Fruit fly (Drosophila melanogaster) whole organism, embryonic: ENCODE results near the gene CG3690.

Source experiments
- Abd-B ChIP-seq: fragments of 200-800 bp; sonication (Bioruptor generic); optimal IDR thresholded peaks from 2 replicates; lab custom pipeline; 2018; ENCODE audit warnings: missing biosample characterization, mild to moderate bottlenecking, missing genetic modification characterization, moderate library complexity
- Ada2b ChIP-seq: fragments of 200-800 bp; sonication (Bioruptor generic); IDR thresholded peaks from 2 replicates; pipeline ENCODE4 v1.3.6; 2022; ENCODE audit warnings: missing biosample characterization, missing genetic modification characterization
- Atf3 ChIP-seq: fragments of 200-800 bp; sonication (Bioruptor generic); optimal IDR thresholded peaks from 3 replicates; lab custom pipeline; 2016; ENCODE audit warnings: missing biosample characterization, missing genetic modification characterization
- CG10274 ChIP-seq: fragments of 200-800 bp; sonication (Bioruptor generic); optimal IDR thresholded peaks from 3 replicates; lab custom pipeline; 2017; ENCODE audit warnings: missing biosample characterization, mild to moderate bottlenecking, missing genetic modification characterization
- CG11695 ChIP-seq: fragments of 200-800 bp; sonication (Bioruptor generic); IDR thresholded peaks from 3 replicates; pipeline ENCODE4 v1.3.6; 2022; ENCODE audit warnings: missing biosample characterization, missing genetic modification characterization
- CG1233 ChIP-seq: fragments of 200-800 bp; sonication (Bioruptor generic); optimal IDR thresholded peaks from 4 replicates; lab custom pipeline; 2018; ENCODE audit warnings: missing biosample characterization, mild to moderate bottlenecking, missing genetic modification characterization
- CG12659 ChIP-seq: fragments of 200-800 bp; sonication (Bioruptor generic); optimal IDR thresholded peaks from 3 replicates; lab custom pipeline; 2017; ENCODE audit warnings: mild to moderate bottlenecking, missing biosample characterization, missing genetic modification reagents, missing genetic modification characterization
- CG13296 ChIP-seq: fragments of 200-800 bp; sonication (Bioruptor generic); optimal IDR thresholded peaks from 3 replicates; lab custom pipeline; 2018; ENCODE audit warnings: missing biosample characterization, mild to moderate bottlenecking, missing genetic modification characterization
- CG13775 ChIP-seq: fragments of 200-800 bp; sonication (Bioruptor generic); optimal IDR thresholded peaks from 3 replicates; lab custom pipeline; 2017; ENCODE audit warnings: missing biosample characterization, mild to moderate bottlenecking, missing genetic modification characterization
- CG16815 ChIP-seq: fragments of 200-800 bp; sonication (Bioruptor generic); optimal IDR thresholded peaks from 3 replicates; lab custom pipeline; 2017; ENCODE audit warnings: missing biosample characterization, mild to moderate bottlenecking, missing genetic modification characterization
- CG18619 ChIP-seq: fragments of 200-800 bp; sonication (Bioruptor generic); optimal IDR thresholded peaks from 3 replicates; lab custom pipeline; 2017; ENCODE audit warnings: missing biosample characterization, mild to moderate bottlenecking, missing genetic modification characterization
- CG2678 ChIP-seq: fragments of 200-800 bp; sonication (Bioruptor generic); optimal IDR thresholded peaks from 3 replicates; lab custom pipeline; 2019; ENCODE audit warnings: missing biosample characterization, mild to moderate bottlenecking, missing genetic modification characterization, moderate library complexity
- CG31388 ChIP-seq: fragments of 200-800 bp; sonication (Bioruptor generic); optimal IDR thresholded peaks from 2 replicates; lab custom pipeline; 2016; ENCODE audit warnings: missing biosample characterization, missing genetic modification characterization
- CG31441 ChIP-seq: fragments of 200-800 bp; sonication (Bioruptor generic); IDR thresholded peaks from 2 replicates; pipeline ENCODE4 v1.3.6; 2022; ENCODE audit warnings: missing biosample characterization, missing genetic modification characterization
- CG3163 ChIP-seq: fragments of 200-800 bp; sonication (Bioruptor generic); optimal IDR thresholded peaks from 3 replicates; lab custom pipeline; 2016; ENCODE audit warnings: missing biosample characterization, missing genetic modification characterization
- CG34224 ChIP-seq: fragments of 200-800 bp; sonication (Bioruptor generic); IDR thresholded peaks from 3 replicates; pipeline ENCODE4 v1.3.6; 2022; ENCODE audit warnings: missing biosample characterization, missing genetic modification characterization; ENCODE audit not compliant: partially characterized antibody
- CG4424 ChIP-seq: fragments of 200-800 bp; sonication (Bioruptor generic); optimal IDR thresholded peaks from 3 replicates; lab custom pipeline; 2016; ENCODE audit warnings: missing biosample characterization, missing genetic modification characterization
- CG4820 ChIP-seq: fragments of 200-800 bp; sonication (Bioruptor generic); optimal IDR thresholded peaks from 3 replicates; lab custom pipeline; 2016; ENCODE audit warnings: missing biosample characterization, missing genetic modification characterization
- CG7556 ChIP-seq: fragments of 200-800 bp; sonication (Bioruptor generic); optimal IDR thresholded peaks from 2 replicates; lab custom pipeline; 2017; ENCODE audit warnings: missing biosample characterization, mild to moderate bottlenecking, missing genetic modification characterization
- CG8388 ChIP-seq: fragments of 200-800 bp; sonication (Bioruptor generic); optimal IDR thresholded peaks from 2 replicates; lab custom pipeline; 2019; ENCODE audit warnings: missing biosample characterization, mild to moderate bottlenecking, missing genetic modification characterization, moderate library complexity
- CG8924 ChIP-seq: fragments of 200-800 bp; optimal IDR thresholded peaks from 3 replicates; lab custom pipeline; 2019; ENCODE audit warnings: missing biosample characterization, mild to moderate bottlenecking, missing genetic modification characterization, moderate library complexity
- CG8944 ChIP-seq: fragments of 200-800 bp; sonication (Bioruptor generic); optimal IDR thresholded peaks from 3 replicates; lab custom pipeline; 2016; ENCODE audit warnings: missing biosample characterization, missing genetic modification characterization
- CG9215 ChIP-seq: fragments of 200-800 bp; sonication (Bioruptor generic); IDR thresholded peaks from 2 replicates; pipeline ENCODE4 v1.3.6; 2022; ENCODE audit warnings: missing biosample characterization, missing genetic modification characterization
- CG9437 ChIP-seq: fragments of 200-800 bp; sonication (Bioruptor generic); optimal IDR thresholded peaks from 2 replicates; lab custom pipeline; 2018; ENCODE audit warnings: missing biosample characterization, mild to moderate bottlenecking, missing genetic modification characterization
- Deaf1 ChIP-seq: fragments of 200-800 bp; optimal IDR thresholded peaks from 3 replicates; lab custom pipeline; 2019; ENCODE audit warnings: missing biosample characterization, mild to moderate bottlenecking, missing genetic modification characterization, moderate library complexity
- ERR ChIP-seq: fragments of 200-800 bp; sonication (Bioruptor generic); optimal IDR thresholded peaks from 2 replicates; lab custom pipeline; 2016; ENCODE audit warnings: missing biosample characterization, missing genetic modification characterization
- Elba2 ChIP-seq: fragments of 200-800 bp; sonication (Bioruptor generic); optimal IDR thresholded peaks from 3 replicates; lab custom pipeline; 2016; ENCODE audit warnings: missing biosample characterization, missing genetic modification characterization
- Hey ChIP-seq: fragments of 200-800 bp; sonication (Bioruptor generic); optimal IDR thresholded peaks from 3 replicates; lab custom pipeline; 2018; ENCODE audit warnings: missing biosample characterization, mild to moderate bottlenecking, missing genetic modification characterization
- HmgZ ChIP-seq: fragments of 200-800 bp; sonication (Bioruptor generic); optimal IDR thresholded peaks from 2 replicates; lab custom pipeline; 2018; ENCODE audit warnings: missing biosample characterization, mild to moderate bottlenecking, missing genetic modification characterization
- Meics ChIP-seq: fragments of 200-800 bp; sonication (Bioruptor generic); optimal IDR thresholded peaks from 2 replicates; lab custom pipeline; 2017; ENCODE audit warnings: missing biosample characterization, mild to moderate bottlenecking, missing genetic modification characterization
- PHDP ChIP-seq: fragments of 200-800 bp; sonication (Bioruptor generic); optimal IDR thresholded peaks from 3 replicates; lab custom pipeline; 2018; ENCODE audit warnings: missing biosample characterization, mild to moderate bottlenecking, missing genetic modification characterization, moderate library complexity
- Ptx1 ChIP-seq: fragments of 200-800 bp; sonication (Bioruptor generic); IDR thresholded peaks from 2 replicates; pipeline ENCODE4 v1.3.6; 2022; ENCODE audit warnings: missing biosample characterization, missing genetic modification characterization
- Side ChIP-seq: fragments of 200-800 bp; sonication (Bioruptor generic); optimal IDR thresholded peaks from 2 replicates; lab custom pipeline; 2016; ENCODE audit warnings: missing biosample characterization, missing genetic modification characterization
- Trl ChIP-seq, 3 experiments: fragments of >200 bp in 2 of 3; fragments of 200-800 bp in 1 of 3; sonication (Bioruptor generic) in 1 of 3; optimal IDR thresholded peaks; 2 replicates in 1 of 3; 3 replicates in 2 of 3; lab custom pipeline; 2016 to 2017; ENCODE audit warnings: missing biosample characterization in 1 of 3, missing genetic modification characterization in 1 of 3
- al ChIP-seq: fragments of 200-800 bp; sonication (Bioruptor generic); IDR thresholded peaks from 2 replicates; pipeline ENCODE4 v1.3.6; 2022; ENCODE audit warnings: missing biosample characterization, missing genetic modification characterization
- az2 ChIP-seq: fragments of 200-800 bp; sonication (Bioruptor generic); optimal IDR thresholded peaks from 3 replicates; lab custom pipeline; 2016; ENCODE audit warnings: missing biosample characterization, missing genetic modification characterization
- bab2 ChIP-seq: fragments of 200-800 bp; sonication (Bioruptor generic); optimal IDR thresholded peaks from 2 replicates; lab custom pipeline; 2016; ENCODE audit warnings: missing biosample characterization, missing genetic modification characterization
- bowl ChIP-seq: fragments of 200-800 bp; sonication (Bioruptor generic); IDR thresholded peaks from 2 replicates; pipeline ENCODE4 v1.3.6; 2022; ENCODE audit warnings: missing biosample characterization, missing genetic modification characterization
- chm ChIP-seq: fragments of 200-800 bp; sonication (Bioruptor generic); IDR thresholded peaks from 2 replicates; pipeline ENCODE4 v1.3.6; 2022; ENCODE audit warnings: missing biosample characterization, missing genetic modification characterization
- ems ChIP-seq: fragments of 200-800 bp; sonication (Bioruptor generic); optimal IDR thresholded peaks from 3 replicates; lab custom pipeline; 2016; ENCODE audit warnings: missing biosample characterization, missing genetic modification characterization
- eyg ChIP-seq: fragments of 200-800 bp; sonication (Bioruptor generic); optimal IDR thresholded peaks from 3 replicates; lab custom pipeline; 2016; ENCODE audit warnings: missing biosample characterization, missing genetic modification characterization
- fu2 ChIP-seq: fragments of 200-800 bp; sonication (Bioruptor generic); optimal IDR thresholded peaks from 2 replicates; lab custom pipeline; 2016; ENCODE audit warnings: missing biosample characterization, missing genetic modification characterization
- grau ChIP-seq: fragments of 200-800 bp; optimal IDR thresholded peaks from 3 replicates; lab custom pipeline; 2019; ENCODE audit warnings: missing biosample characterization, mild to moderate bottlenecking, missing genetic modification characterization, moderate library complexity
- gsb ChIP-seq: fragments of 200-800 bp; sonication (Bioruptor generic); IDR thresholded peaks from 2 replicates; pipeline ENCODE4 v1.3.6; 2022; ENCODE audit warnings: missing biosample characterization, missing genetic modification characterization
- lmd ChIP-seq: fragments of 200-800 bp; sonication (Bioruptor generic); IDR thresholded peaks from 2 replicates; pipeline ENCODE4 v1.3.6; 2022; ENCODE audit warnings: missing biosample characterization, missing genetic modification characterization
- mam ChIP-seq: fragments of 200-800 bp; sonication (Bioruptor generic); optimal IDR thresholded peaks from 3 replicates; lab custom pipeline; 2016; ENCODE audit warnings: missing biosample characterization, missing genetic modification characterization
- schlank ChIP-seq: fragments of 200-800 bp; sonication (Bioruptor generic); optimal IDR thresholded peaks from 2 replicates; lab custom pipeline; 2018; ENCODE audit warnings: missing biosample characterization, mild to moderate bottlenecking, missing genetic modification characterization
- tgo ChIP-seq: fragments of 200-800 bp; sonication (Bioruptor generic); IDR thresholded peaks from 3 replicates; pipeline ENCODE4 v1.3.6; 2022; ENCODE audit warnings: missing biosample characterization, missing genetic modification characterization
- trh ChIP-seq: fragments of 200-800 bp; sonication (Bioruptor generic); optimal IDR thresholded peaks from 2 replicates; lab custom pipeline; 2016; ENCODE audit warnings: missing biosample characterization, missing genetic modification characterization

The CG3690 gene

DNA sequence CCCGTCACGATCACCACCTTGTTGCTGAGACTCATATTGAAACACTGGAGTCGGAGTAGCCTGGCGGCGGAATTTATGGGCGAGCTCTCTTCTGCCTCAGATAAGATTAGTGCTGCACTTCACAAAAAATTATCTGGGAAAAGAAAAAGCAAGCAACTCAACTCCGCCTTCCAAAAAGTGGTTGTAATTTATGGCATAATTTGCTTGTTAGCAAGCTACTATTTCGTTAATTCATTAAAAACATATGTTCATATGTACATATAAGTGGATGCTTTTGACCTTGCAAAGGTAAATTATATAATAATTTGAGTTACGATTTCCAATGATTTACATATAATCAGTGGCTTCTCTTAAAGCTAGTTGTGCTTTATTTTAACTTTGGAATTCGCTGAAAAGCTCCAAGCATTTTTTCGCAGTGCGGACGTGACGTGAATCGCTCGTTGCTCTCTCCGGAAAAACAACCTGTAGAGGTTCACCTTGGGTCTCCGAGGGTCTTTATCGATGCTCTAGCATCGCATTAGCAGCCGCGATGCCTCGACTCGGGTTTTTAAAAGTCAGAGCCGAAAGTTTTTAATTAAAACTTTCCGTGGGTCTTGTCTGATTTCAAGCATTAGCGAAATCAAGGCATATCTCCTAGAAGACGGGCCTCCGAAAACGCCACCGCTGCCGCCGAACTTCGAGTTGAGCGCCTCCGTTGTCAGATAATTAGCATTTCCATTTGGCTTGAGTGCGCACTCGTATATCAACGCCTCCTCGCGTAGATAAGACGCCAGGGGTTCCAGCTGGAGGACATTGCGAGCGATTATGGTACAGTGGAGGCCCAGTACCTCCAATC, 4.0 kb downstream of the CG3690 start, which contains the start of gene CG3699 (continued):
- TF ChIP-seq CG4424 (peak; percentile 38), CG1233 (no peak), eyg (GFP tag; lab: Kevin White, UChicago) (no peak), bowl (GFP tag; lab: Robert Waterston, UW) (no peak), CG12659 (GFP tag; lab: Kevin White, UChicago) (peak; percentile 53), CG7556 (GFP tag; lab: Kevin White, UChicago) (peak; percentile 43), Hey (tag; lab: Kevin White, UChicago) (no peak), CG4820 (peak; percentile 1), CG13775 (GFP tag; lab: Kevin White, UChicago) (no peak), CG18619 (GFP tag; lab: Kevin White, UChicago) (peak; percentile 43), CG10274 (GFP tag; lab: Kevin White, UChicago) (peak; percentile 6), bab2 (no peak), lmd (GFP tag; lab: Robert Waterston, UW) (peak; percentile 32; the same call in 1 of the 2 replicates), gsb (GFP tag; lab: Robert Waterston, UW) (no peak), CG8388 (no peak), Side (GFP tag; lab: Kevin White, UChicago) (no peak), schlank (tag; lab: Kevin White, UChicago) (no peak), CG31388 (no peak), ems (no peak), Deaf1 (tag; lab: Kevin White, UChicago) (peak; percentile 51), az2 (peak; percentile 6), CG11695 (peak; percentile 44; the same call in 1 of the 3 replicates), Ptx1 (peak; percentile 52), chm (GFP tag; lab: Robert Waterston, UW) (no peak), PHDP (tag; lab: Kevin White, UChicago) (peak; percentile 50), HmgZ (tag; lab: Kevin White, UChicago) (peak; percentile 1), Atf3 (no peak), fu2 (no peak), CG9215 (GFP tag; lab: Robert Waterston, UW) (peak; percentile 26; the same call in 1 of the 2 replicates), mam (peak; percentile 35), tgo (GFP tag; lab: Robert Waterston, UW) (0 out of 3 replicates have a peak, but pooled peaks have one; percentile 21), grau (tag; lab: Kevin White, UChicago) (peak; percentile 67), Elba2 (GFP tag; lab: Kevin White, UChicago) (no peak), al (GFP tag; lab: Robert Waterston, UW) (peak; percentile 32; the same call in 1 of the 2 replicates), CG13296 (GFP tag; lab: Kevin White, UChicago) (peak; percentile 62), CG3163 (no peak), CG9437 (peak; percentile 35), Meics (peak; percentile 75), CG8944 (GFP tag; lab: Kevin White, UChicago) (no peak), Trl (optimal IDR thresholded peaks at IDR 0.05; lab: Kevin White, UChicago) (peak in 1 of 2 experiments; percentile 0), Trl (GFP tag; optimal IDR thresholded peaks at IDR 0.05; lab: Kevin White, UChicago) (no peak), CG34224 (GFP tag; lab: Robert Waterston, UW) (no peak), CG8924 (tag; lab: Kevin White, UChicago) (peak; percentile 51), Abd-B (GFP tag; lab: Kevin White, UChicago) (peak; percentile 18), CG31441 (0 out of 2 replicates have a peak, but pooled peaks have one; percentile 15), trh (GFP tag; lab: Kevin White, UChicago) (no peak), Ada2b (no peak), CG2678 (peak; percentile 77), ERR (GFP tag; lab: Kevin White, UChicago) (no peak), CG16815 (GFP tag; lab: Kevin White, UChicago) (no peak)
